Worm (Caenorhabditis elegans) whole organism, young adult: ENCODE results near the gene F32D1.8.

Experiments
- D2030.7 ChIP-seq: fragments of 200-800 bp; sonication (Bioruptor generic); IDR thresholded peaks from 2 replicates; pipeline ENCODE4 v1.3.6; 2022; ENCODE audit warnings: missing genetic modification reagents, missing genetic modification characterization, missing compliant biosample characterization
- F37B4.10 ChIP-seq: fragments of 200-800 bp; sonication (Bioruptor generic); IDR thresholded peaks from 2 replicates; pipeline ENCODE4 v1.3.6; 2022; ENCODE audit warnings: missing genetic modification characterization, missing compliant biosample characterization
- F57C9.4 ChIP-seq: sonication (generic microtip); optimal IDR thresholded peaks from 2 replicates; lab custom pipeline; 2017; ENCODE audit warnings: mild to moderate bottlenecking, missing genetic modification characterization, missing compliant biosample characterization
- Y53F4B.3 ChIP-seq: fragments of 200-800 bp; sonication (Bioruptor generic); IDR thresholded peaks from 2 replicates; pipeline ENCODE4 v1.3.6; 2022; ENCODE audit warnings: missing genetic modification reagents, missing genetic modification characterization, missing compliant biosample characterization
- Y95B8A.8 ChIP-seq: fragments of 200-800 bp; sonication (Bioruptor generic); IDR thresholded peaks from 2 replicates; pipeline ENCODE4 v1.3.6; 2022; ENCODE audit warnings: missing genetic modification reagents, missing genetic modification characterization, missing compliant biosample characterization
- bed-1 ChIP-seq: fragments of 200-800 bp; sonication (Bioruptor generic); IDR thresholded peaks from 2 replicates; pipeline ENCODE4 v1.3.6; 2022; ENCODE audit warnings: missing genetic modification reagents, missing genetic modification characterization, missing compliant biosample characterization
- ceh-100 ChIP-seq: fragments of 200-800 bp; sonication (Bioruptor generic); IDR thresholded peaks from 2 replicates; pipeline ENCODE4 v1.3.6; 2022; ENCODE audit warnings: missing genetic modification reagents, missing genetic modification characterization, missing compliant biosample characterization
- ceh-40 ChIP-seq: fragments of 200-800 bp; sonication (Bioruptor generic); IDR thresholded peaks from 2 replicates; pipeline ENCODE4 v1.3.6; 2022; ENCODE audit warnings: missing genetic modification characterization, missing compliant biosample characterization
- dpl-1 ChIP-seq: fragments of 150-350 bp; optimal IDR thresholded peaks from 2 replicates; lab custom pipeline; 2014; ENCODE audit warnings: missing biosample characterization, missing genetic modification reagents, missing genetic modification characterization
- ets-4 ChIP-seq: fragments of 200-800 bp; sonication (Bioruptor generic); optimal IDR thresholded peaks from 2 replicates; lab custom pipeline; 2018; ENCODE audit warnings: mild to moderate bottlenecking, missing genetic modification characterization, missing compliant biosample characterization
- fkh-3 ChIP-seq: sonication (generic microtip); optimal IDR thresholded peaks from 2 replicates; lab custom pipeline; 2016; ENCODE audit warnings: mild to moderate bottlenecking, missing genetic modification characterization, missing compliant biosample characterization
- lin-35 ChIP-seq, 3 experiments: fragments of 150-350 bp in 2 of 3; sonication (generic microtip) in 1 of 3; optimal IDR thresholded peaks; 2 replicates each; lab custom pipeline; 2014 to 2018; ENCODE audit warnings: missing biosample characterization in 3 of 3, missing genetic modification characterization in 3 of 3, missing genetic modification reagents in 3 of 3
- lin-40 ChIP-seq: sonication (generic microtip); optimal IDR thresholded peaks from 2 replicates; lab custom pipeline; 2016; ENCODE audit warnings: missing genetic modification characterization, mild to moderate bottlenecking, missing compliant biosample characterization, missing genotype, missing genetic modification reagents
- lsl-1 ChIP-seq: fragments of 200-800 bp; sonication (Bioruptor generic); optimal IDR thresholded peaks from 2 replicates; lab custom pipeline; 2018; ENCODE audit warnings: mild to moderate bottlenecking, missing genetic modification characterization, moderate library complexity, missing compliant biosample characterization
- mcd-1 ChIP-seq: fragments of 200-800 bp; sonication (Bioruptor generic); IDR thresholded peaks from 2 replicates; pipeline ENCODE4 v1.3.6; 2022; ENCODE audit warnings: missing genetic modification reagents, missing genetic modification characterization, missing compliant biosample characterization
- nhr-27 ChIP-seq: fragments of 200-800 bp; sonication (Bioruptor generic); optimal IDR thresholded peaks from 2 replicates; lab custom pipeline; 2018; ENCODE audit warnings: mild to moderate bottlenecking, missing genetic modification characterization, moderate library complexity, missing compliant biosample characterization
- pbrm-1 ChIP-seq: fragments of 200-800 bp; sonication (Bioruptor generic); IDR thresholded peaks from 2 replicates; pipeline ENCODE4 v1.3.6; 2022; ENCODE audit warnings: missing genetic modification reagents, missing genetic modification characterization, missing compliant biosample characterization
- sea-2 ChIP-seq: fragments of 200-800 bp; sonication (Bioruptor generic); IDR thresholded peaks from 2 replicates; pipeline ENCODE4 v1.3.6; 2022; ENCODE audit warnings: missing genetic modification characterization, missing compliant biosample characterization
- sptf-2 ChIP-seq: fragments of 200-800 bp; sonication (Bioruptor generic); optimal IDR thresholded peaks from 2 replicates; lab custom pipeline; 2018; ENCODE audit warnings: mild to moderate bottlenecking, missing genetic modification characterization, missing compliant biosample characterization
- tlf-1 ChIP-seq: fragments of 200-800 bp; sonication (Bioruptor generic); optimal IDR thresholded peaks from 2 replicates; lab custom pipeline; 2018; ENCODE audit warnings: mild to moderate bottlenecking, missing genetic modification characterization, missing compliant biosample characterization
- ztf-25 ChIP-seq: fragments of 200-800 bp; sonication (Bioruptor generic); IDR thresholded peaks from 2 replicates; pipeline ENCODE4 v1.3.6; 2022; ENCODE audit warnings: missing genetic modification reagents, missing genetic modification characterization, missing compliant biosample characterization

Gene F32D1.8

DNA sequence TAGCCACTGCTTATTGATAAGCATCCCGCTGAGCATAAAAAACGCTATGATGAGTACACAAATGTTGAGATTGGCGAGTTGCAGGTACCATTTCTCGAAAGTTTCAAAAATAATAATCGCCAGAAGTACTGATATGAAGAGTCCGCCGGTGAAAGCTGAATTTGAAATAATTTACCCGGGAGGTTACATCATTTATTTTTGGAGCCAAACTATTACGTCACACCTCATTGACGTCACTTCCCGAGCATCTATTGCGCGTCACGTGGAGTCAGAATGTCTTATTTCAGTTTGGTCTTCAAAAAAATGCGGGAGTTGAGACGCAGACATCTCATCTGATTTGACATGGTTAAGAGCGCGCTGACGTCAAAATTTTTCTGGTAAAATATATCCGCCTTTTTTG is 46.7 kb downstream of the F32D1.8 start:
- TF ChIP-seq F37B4.10 (no peak), sptf-2 (no peak), ceh-40 (GFP tag; lab: Robert Waterston, UW) (no peak), Y95B8A.8 (GFP tag; lab: Robert Waterston, UW) (no peak), lsl-1 (no peak), Y53F4B.3 (no peak), dpl-1 (GFP tag; lab: Kevin White, UChicago) (no peak), ceh-100 (GFP tag; lab: Robert Waterston, UW) (no peak), lin-35 (GFP tag; optimal IDR thresholded peaks at IDR 0.05; lab: Kevin White, UChicago) (no peak), nhr-27 (tag; lab: Kevin White, UChicago) (no peak), ets-4 (GFP tag; lab: Kevin White, UChicago) (no peak), D2030.7 (GFP tag; lab: Robert Waterston, UW) (no peak), bed-1 (GFP tag; lab: Robert Waterston, UW) (no peak)

DNA sequence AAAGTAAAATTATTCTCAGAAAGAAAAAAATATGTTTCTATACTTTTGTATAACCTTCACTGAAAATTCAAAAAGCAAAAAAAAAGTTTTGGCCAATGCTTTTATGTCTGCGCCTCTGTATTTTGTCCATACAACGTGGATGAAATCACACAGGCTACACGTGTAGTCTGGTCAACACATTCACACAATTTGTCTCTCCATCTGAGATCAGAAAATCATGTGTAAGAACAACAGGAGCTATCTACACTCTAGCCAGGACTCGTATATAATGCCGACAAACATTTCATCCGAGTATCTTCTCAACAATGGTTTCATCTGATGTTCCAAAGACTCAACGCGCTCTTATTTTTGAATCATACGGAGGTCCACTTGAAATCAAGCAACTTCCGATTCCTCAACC is 50.7 kb downstream of the F32D1.8 start, which contains the start of gene D2063.1:
Gene D2063.1 (plus strand): TSS at position 281 of the 400 bp plus-strand sequence.
- TF ChIP-seq lin-40 (tag; lab: Kevin White, UChicago) (no peak), mcd-1 (no peak), fkh-3 (tag; lab: Kevin White, UChicago) (no peak), pbrm-1 (GFP tag; lab: Robert Waterston, UW) (no peak), ztf-25 (GFP tag; lab: Robert Waterston, UW) (no peak), F57C9.4 (tag; lab: Kevin White, UChicago) (no peak), sea-2 (GFP tag; lab: Robert Waterston, UW) (no peak), tlf-1 (no peak)
